Fruit fly (Drosophila melanogaster): ENCODE results near the gene CG42367.

CG42367 gene

DNA sequence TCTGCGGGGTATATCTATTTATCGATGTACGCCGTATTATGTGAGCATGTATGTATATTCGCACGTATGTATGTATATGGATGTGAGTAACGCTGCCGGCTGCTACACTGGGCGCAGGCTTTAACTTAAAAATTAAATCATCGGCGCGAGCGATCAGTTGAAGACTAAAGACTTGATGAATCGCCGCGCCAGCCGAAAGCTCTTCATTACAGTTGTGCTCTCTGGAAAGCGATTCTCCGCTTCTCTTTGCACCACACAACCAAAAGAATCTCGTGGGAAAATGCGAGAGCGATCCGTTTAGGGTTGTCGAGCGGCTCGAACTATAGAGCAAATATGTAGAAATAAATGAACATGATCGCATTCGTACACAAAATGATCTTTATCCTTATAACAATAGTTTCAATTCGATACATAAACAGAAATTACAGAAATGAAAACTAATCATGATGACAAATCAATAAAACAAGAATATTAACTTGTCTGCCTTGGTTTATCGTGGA lies 21.9 kb upstream of the CG42367 start, which contains the start of gene CG13124 (continued):
- TF ChIP-seq klu (GFP tag; IDR thresholded peaks at IDR 0.05) (no peak), wor (GFP tag; IDR thresholded peaks at IDR 0.05) (no peak), dmrt11E (tag; optimal IDR thresholded peaks at IDR 0.05) (no peak), Gsc (GFP tag; IDR thresholded peaks at IDR 0.05) (no peak), CG6254 (GFP tag; optimal IDR thresholded peaks at IDR 0.05) (no peak), Drgx (GFP tag; IDR thresholded peaks at IDR 0.05) (peak; percentile 57), corto (GFP tag; optimal IDR thresholded peaks at IDR 0.05) (no peak), Sox102F (GFP tag; optimal IDR thresholded peaks at IDR 0.05) (peak; percentile 4), Lim3 (GFP tag; IDR thresholded peaks at IDR 0.05) (no peak), prd (optimal IDR thresholded peaks at IDR 0.05) (no peak), prd (GFP tag; IDR thresholded peaks at IDR 0.05) (no peak), aop (GFP tag; IDR thresholded peaks at IDR 0.05) (no peak), B-H2 (GFP tag; optimal IDR thresholded peaks at IDR 0.05) (peak; percentile 17), Chrac-16 (GFP tag; optimal IDR thresholded peaks at IDR 0.05) (no peak), ac (GFP tag; optimal IDR thresholded peaks at IDR 0.05) (no peak), bbx (GFP tag; IDR thresholded peaks at IDR 0.05; ENCODE audit: partially characterized antibody) (no peak), CG34422 (GFP tag; IDR thresholded peaks at IDR 0.05) (no peak; the same call in 2 of the 3 replicates), NK7.1 (GFP tag; optimal IDR thresholded peaks at IDR 0.05) (no peak), Dbx (GFP tag; IDR thresholded peaks at IDR 0.05) (peak; percentile 42; the same call in 1 of the 3 replicates), CG6765 (GFP tag; optimal IDR thresholded peaks at IDR 0.05) (peak; percentile 54), crp (GFP tag; optimal IDR thresholded peaks at IDR 0.05) (no peak), Mrtf (GFP tag; IDR thresholded peaks at IDR 0.05) (no peak), cg (GFP tag; optimal IDR thresholded peaks at IDR 0.05) (peak; percentile 46), CG7271 (tag; optimal IDR thresholded peaks at IDR 0.05) (no peak), Asciz (GFP tag; optimal IDR thresholded peaks at IDR 0.05) (no peak), CG14860 (GFP tag; IDR thresholded peaks at IDR 0.05; ENCODE audit: partially characterized antibody) (no peak), peb (GFP tag; IDR thresholded peaks at IDR 0.05) (no peak), CG9609 (GFP tag; optimal IDR thresholded peaks at IDR 0.05) (no peak), CG13424 (tag; optimal IDR thresholded peaks at IDR 0.05) (peak; percentile 40), tin (GFP tag; optimal IDR thresholded peaks at IDR 0.05) (no peak), slbo (GFP tag; IDR thresholded peaks at IDR 0.05) (peak; percentile 49; the same call in 1 of the 2 replicates), pnt (GFP tag; optimal IDR thresholded peaks at IDR 0.05) (no peak), mirr (GFP tag; optimal IDR thresholded peaks at IDR 0.05) (peak; percentile 57), CG6175 (GFP tag; IDR thresholded peaks at IDR 0.05) (no peak), CG30020 (tag; optimal IDR thresholded peaks at IDR 0.05) (no peak), Hmr (GFP tag; optimal IDR thresholded peaks at IDR 0.05) (peak; percentile 55), CG11696 (GFP tag; IDR thresholded peaks at IDR 0.05) (no peak), eyg (GFP tag; optimal IDR thresholded peaks at IDR 0.05) (no peak), CkIIα-i1 (GFP tag; IDR thresholded peaks at IDR 0.05) (no peak), Dad (GFP tag; optimal IDR thresholded peaks at IDR 0.05) (no peak), Side (GFP tag; optimal IDR thresholded peaks at IDR 0.05) (no peak), CG9817 (tag; optimal IDR thresholded peaks at IDR 0.05) (no peak), wdn (GFP tag; IDR thresholded peaks at IDR 0.05) (no peak), CoRest (tag; optimal IDR thresholded peaks at IDR 0.05) (no peak), CG6683 (GFP tag; optimal IDR thresholded peaks at IDR 0.05) (no peak), CG7786 (GFP tag; optimal IDR thresholded peaks at IDR 0.05) (no peak), Taf1 (GFP tag; IDR thresholded peaks at IDR 0.05) (no peak), pho (GFP tag; optimal IDR thresholded peaks at IDR 0.05) (no peak), unpg (GFP tag; optimal IDR thresholded peaks at IDR 0.05) (peak; percentile 32), Doc2 (GFP tag; IDR thresholded peaks at IDR 0.05) (no peak), CG12942 (GFP tag; optimal IDR thresholded peaks at IDR 0.05) (no peak), Hr51 (GFP tag; optimal IDR thresholded peaks at IDR 0.05) (peak in 1 of 2 experiments; percentile 27)

Data from whole organism, embryonic.